Worm (Caenorhabditis elegans): Measurements from ENCODE around the gene zipt-3.
A peak's percentile ranks its signal among the peaks of the same experiment; 100 is the strongest.

The zipt-3 gene

DNA sequence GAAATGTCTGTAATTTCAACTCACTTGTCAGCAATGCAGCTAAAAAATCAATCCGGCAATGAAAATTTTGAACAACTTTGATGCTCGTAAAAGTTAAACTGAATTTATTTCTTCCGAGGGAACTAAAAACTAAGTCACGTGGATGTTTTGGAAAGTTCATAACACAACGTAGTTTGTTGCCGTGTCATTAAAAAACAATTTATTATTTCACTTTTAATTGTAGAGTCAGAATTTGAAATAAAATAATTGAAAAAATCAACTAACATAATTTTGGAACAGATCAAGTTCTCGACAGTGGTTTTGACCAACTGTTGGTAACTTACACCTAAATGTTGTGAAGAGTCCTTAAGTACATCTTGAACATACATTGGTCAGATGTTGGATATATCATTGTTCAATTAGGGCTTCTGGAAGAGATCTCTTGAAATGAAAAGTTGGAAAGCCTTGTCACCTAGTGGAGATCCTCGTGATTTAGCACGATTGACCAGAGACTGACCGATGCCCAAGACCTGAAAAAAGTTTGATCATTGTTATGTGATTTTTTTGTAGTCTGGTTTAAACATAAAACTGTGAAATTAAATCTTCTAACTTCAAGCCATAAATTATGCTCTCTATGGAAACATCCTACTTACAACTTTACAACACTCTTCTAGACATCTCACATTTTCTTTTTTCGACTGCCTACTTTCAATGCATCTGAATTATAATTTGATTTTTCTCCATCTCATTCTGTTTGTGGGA lies 12.6 kb downstream of the zipt-3 start, which contains the start of the genes C18A3.7 and C18A3.11:
C18A3.7 (minus strand) TSS at position 101 of the 741 bp plus-strand sequence.
C18A3.11 (plus strand) TSS at position 691 of the 741 bp plus-strand sequence.
- TF ChIP-seq T26A8.4 (GFP tag; IDR thresholded peaks at IDR 0.05) = no peak
- TF ChIP-seq lsy-2 (tag; optimal IDR thresholded peaks at IDR 0.05) = no peak
- no peak for TF ChIP-seq ctbp-1 (GFP tag; IDR thresholded peaks at IDR 0.05)
- no peak for TF ChIP-seq daf-19 (GFP tag; conservative IDR thresholded peaks at IDR 0.05)
- no peak for TF ChIP-seq pqm-1 (tag; optimal IDR thresholded peaks at IDR 0.05)
- no peak for TF ChIP-seq lir-3 (tag; optimal IDR thresholded peaks at IDR 0.05)
- no peak for TF ChIP-seq spr-3 (GFP tag; optimal IDR thresholded peaks at IDR 0.05)
- no peak for TF ChIP-seq egl-43 (GFP tag; IDR thresholded peaks at IDR 0.05)
- no peak for TF ChIP-seq nhr-76 (tag; optimal IDR thresholded peaks at IDR 0.05)
- TF ChIP-seq duxl-1 (tag; optimal IDR thresholded peaks at IDR 0.05; ENCODE audit: poor library complexity) = no peak
- TF ChIP-seq lin-1 (GFP tag; IDR thresholded peaks at IDR 0.05) = no peak
- TF ChIP-seq ceh-28 (tag; optimal IDR thresholded peaks at IDR 0.05) = no peak
- TF ChIP-seq mes-2 (tag; optimal IDR thresholded peaks at IDR 0.05; ENCODE audit: poor library complexity, severe bottlenecking) = no peak
- TF ChIP-seq daf-8 (GFP tag; IDR thresholded peaks at IDR 0.05) = no peak

DNA sequence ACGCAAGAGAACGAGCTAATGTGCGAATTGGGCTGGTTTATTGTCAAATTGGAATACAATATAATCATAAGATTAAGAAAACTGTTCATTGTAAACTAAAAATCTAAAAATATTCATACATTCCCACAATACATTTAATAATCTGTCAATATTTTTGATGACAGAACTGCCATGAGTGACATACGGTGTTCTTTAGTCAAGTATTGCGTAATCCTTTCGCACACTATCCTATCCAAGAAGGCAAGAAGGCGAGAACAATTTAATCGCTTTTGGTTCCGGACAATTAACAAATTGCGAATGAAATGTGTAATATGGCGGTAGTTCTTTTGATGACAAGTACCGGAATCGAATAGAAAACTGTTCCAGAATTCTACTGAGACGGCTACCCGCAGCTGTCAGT lies 17.0 kb downstream of the zipt-3 start:
- TF ChIP-seq dve-1 (tag; optimal IDR thresholded peaks at IDR 0.05; ENCODE audit: insufficient read depth) (no peak), daf-12 (tag; optimal IDR thresholded peaks at IDR 0.05) (no peak), nhr-11 (tag; optimal IDR thresholded peaks at IDR 0.05) (no peak)

DNA sequence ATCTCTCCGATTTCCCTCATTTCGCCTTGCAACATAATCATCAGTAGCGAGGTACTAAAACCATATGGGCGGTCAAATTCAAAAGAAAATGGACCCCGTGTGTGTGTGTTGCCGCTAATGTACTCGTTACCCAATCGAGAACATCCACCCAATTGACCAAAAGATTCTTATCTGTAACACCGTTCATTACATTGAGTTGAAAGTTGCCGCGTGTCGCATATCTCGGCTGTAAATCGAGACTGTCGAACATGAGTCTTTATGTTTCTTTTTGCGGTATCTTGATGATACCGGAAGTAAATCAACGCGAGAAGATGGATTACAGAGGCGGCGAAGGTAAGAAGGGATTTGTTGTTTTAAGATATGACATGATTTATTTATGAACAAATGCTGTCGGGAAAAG lies 17.8 kb downstream of the zipt-3 start:
- TF ChIP-seq dmd-8 (GFP tag; IDR thresholded peaks at IDR 0.05) = no peak
- no peak for TF ChIP-seq ztf-7 (tag; optimal IDR thresholded peaks at IDR 0.05)
- TF ChIP-seq nhr-48 (tag; optimal IDR thresholded peaks at IDR 0.05) = no peak
- no peak for TF ChIP-seq unc-130 (GFP tag; optimal IDR thresholded peaks at IDR 0.05)
- peak in 1 of 2 experiments; percentile 1 for TF ChIP-seq unc-62 (GFP tag; optimal IDR thresholded peaks at IDR 0.05 in 1 of 2)
- no peak for TF ChIP-seq unc-62 (tag; optimal IDR thresholded peaks at IDR 0.05)
- TF ChIP-seq nhr-76 (tag; optimal IDR thresholded peaks at IDR 0.05) = no peak
- TF ChIP-seq fkh-10 (GFP tag; optimal IDR thresholded peaks at IDR 0.05) = no peak
- TF ChIP-seq Y48G9A.11 (GFP tag; IDR thresholded peaks at IDR 0.05) = no peak

DNA sequence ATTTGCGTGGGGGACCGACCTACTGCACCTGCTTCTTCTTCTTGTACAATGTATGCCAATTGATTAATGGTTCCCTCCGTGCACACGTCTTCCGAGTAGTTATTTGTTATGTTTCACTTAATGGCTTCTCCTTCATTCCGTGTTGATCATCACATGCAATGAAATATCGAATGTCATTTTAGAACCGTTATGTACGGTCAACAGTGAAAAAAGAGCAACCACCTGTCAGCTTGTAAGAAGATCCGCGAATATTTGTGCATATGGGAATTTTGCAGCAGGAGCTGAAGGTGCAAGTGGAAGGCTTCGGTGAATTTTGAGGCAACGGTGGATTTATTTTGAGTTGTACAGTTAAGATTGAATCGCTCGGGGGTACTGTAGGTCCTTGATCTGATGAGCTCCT lies 18.7 kb downstream of the zipt-3 start:
- TF ChIP-seq unc-62 (GFP tag; optimal IDR thresholded peaks at IDR 0.05 in 1 of 2) (peak in 1 of 2 experiments; percentile 97), unc-62 (tag; optimal IDR thresholded peaks at IDR 0.05) (no peak), nhr-6 (tag; optimal IDR thresholded peaks at IDR 0.05) (no peak)

DNA sequence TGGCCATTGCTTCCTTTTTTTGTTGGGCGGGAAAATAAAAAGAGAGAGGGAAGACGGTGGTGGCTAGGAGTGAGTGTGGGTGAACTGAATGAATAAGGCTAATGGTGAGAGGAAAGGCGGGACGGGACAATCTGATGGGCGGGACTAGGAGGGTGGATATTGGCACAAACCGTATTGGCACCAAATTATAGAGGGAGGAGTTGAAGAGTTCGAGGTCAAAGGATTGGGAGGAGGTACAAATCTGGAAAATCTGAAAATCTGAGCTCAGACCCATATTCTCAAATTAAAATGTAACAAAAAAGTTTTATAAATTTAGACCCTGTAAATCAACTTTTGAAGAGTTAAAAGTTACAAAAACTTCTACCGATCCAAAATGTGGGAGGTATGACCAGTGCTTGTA lies 20.9 kb downstream of the zipt-3 start, which contains the start of gene hlh-14:
hlh-14 (minus strand) TSS at position 101 of the 400 bp plus-strand sequence.
- TF ChIP-seq nhr-48 (tag; optimal IDR thresholded peaks at IDR 0.05) (no peak), pha-4 (GFP tag; IDR thresholded peaks at IDR 0.05) (no peak), pha-4 (tag; optimal IDR thresholded peaks at IDR 0.05) (no peak), attf-4 (tag; optimal IDR thresholded peaks at IDR 0.05) (no peak), lin-15B (tag; optimal IDR thresholded peaks at IDR 0.05) (no peak), dpl-1 (GFP tag; optimal IDR thresholded peaks at IDR 0.05) (no peak), nhr-102 (tag; optimal IDR thresholded peaks at IDR 0.05) (no peak), snpc-4 (tag; optimal IDR thresholded peaks at IDR 0.05) (no peak), mep-1 (tag; optimal IDR thresholded peaks at IDR 0.05) (no peak), nhr-41 (GFP tag; IDR thresholded peaks at IDR 0.05) (no peak), cey-2 (tag; optimal IDR thresholded peaks at IDR 0.05; ENCODE audit: borderline replicate concordance, insufficient read depth) (no peak), unc-62 (GFP tag; optimal IDR thresholded peaks at IDR 0.05 in 1 of 2) (no peak), unc-62 (tag; optimal IDR thresholded peaks at IDR 0.05) (no peak)

Measured in whole organism, L4 larva.